Fruit fly (Drosophila melanogaster) whole organism, embryonic: Measurements from ENCODE around the gene Desat2.

Experiments
- Ada2b ChIP-seq: fragments of 200-800 bp; sonication (Bioruptor generic); IDR thresholded peaks from 2 replicates; pipeline ENCODE4 v1.3.6; 2022; ENCODE audit warnings: missing biosample characterization, missing genetic modification characterization
- Atf6 ChIP-seq: fragments of 200-800 bp; sonication (Bioruptor generic); IDR thresholded peaks from 2 replicates; pipeline ENCODE4 v1.3.6; 2022; ENCODE audit warnings: missing biosample characterization, missing genetic modification characterization
- BEAF-32 ChIP-seq: fragments of 200-800 bp; sonication (Bioruptor generic); optimal IDR thresholded peaks from 3 replicates; lab custom pipeline; 2017; ENCODE audit warnings: missing biosample characterization, missing genetic modification characterization, mild to moderate bottlenecking, moderate library complexity, missing genetic modification reagents
- CG10462 ChIP-seq: fragments of 200-800 bp; sonication (Bioruptor generic); optimal IDR thresholded peaks from 2 replicates; lab custom pipeline; 2016; ENCODE audit warnings: missing biosample characterization, missing genetic modification characterization
- CG10654 ChIP-seq: fragments of 200-800 bp; sonication (Bioruptor generic); optimal IDR thresholded peaks from 2 replicates; lab custom pipeline; 2016; ENCODE audit warnings: missing biosample characterization, missing genetic modification characterization
- CG12391 ChIP-seq: fragments of 200-800 bp; sonication (Bioruptor generic); optimal IDR thresholded peaks from 3 replicates; lab custom pipeline; 2018; ENCODE audit warnings: missing biosample characterization, mild to moderate bottlenecking, missing genetic modification characterization, moderate library complexity
- CG13287 ChIP-seq: fragments of 200-800 bp; sonication (Bioruptor generic); IDR thresholded peaks from 2 replicates; pipeline ENCODE4 v1.3.6; 2022; ENCODE audit warnings: missing biosample characterization, missing genetic modification characterization; ENCODE audit not compliant: partially characterized antibody
- CG14860 ChIP-seq: fragments of 200-800 bp; sonication (Bioruptor generic); IDR thresholded peaks from 3 replicates; pipeline ENCODE4 v1.3.6; 2022; ENCODE audit warnings: missing biosample characterization, missing genetic modification characterization; ENCODE audit not compliant: partially characterized antibody
- CG16813 ChIP-seq: fragments of 200-800 bp; sonication (Bioruptor generic); IDR thresholded peaks from 3 replicates; pipeline ENCODE4 v1.3.6; 2022; ENCODE audit warnings: missing biosample characterization, missing genetic modification characterization; ENCODE audit not compliant: partially characterized antibody
- CG17186 ChIP-seq: fragments of 200-800 bp; sonication (Bioruptor generic); optimal IDR thresholded peaks from 3 replicates; lab custom pipeline; 2017; ENCODE audit warnings: missing biosample characterization, missing genetic modification reagents, missing genetic modification characterization
- CG2678 ChIP-seq: fragments of 200-800 bp; sonication (Bioruptor generic); optimal IDR thresholded peaks from 3 replicates; lab custom pipeline; 2019; ENCODE audit warnings: missing biosample characterization, mild to moderate bottlenecking, missing genetic modification characterization, moderate library complexity
- CG33557 ChIP-seq: fragments of 200-800 bp; sonication (Bioruptor generic); optimal IDR thresholded peaks from 2 replicates; lab custom pipeline; 2019; ENCODE audit warnings: missing biosample characterization, mild to moderate bottlenecking, missing genetic modification characterization, moderate library complexity
- CG7271 ChIP-seq: fragments of 200-800 bp; sonication (Bioruptor generic); optimal IDR thresholded peaks from 2 replicates; lab custom pipeline; 2018; ENCODE audit warnings: missing biosample characterization, mild to moderate bottlenecking, missing genetic modification characterization, moderate library complexity
- CG7963 ChIP-seq: fragments of 200-800 bp; sonication (Bioruptor generic); IDR thresholded peaks from 3 replicates; pipeline ENCODE4 v1.3.6; 2022; ENCODE audit warnings: missing biosample characterization, missing genetic modification characterization; ENCODE audit not compliant: partially characterized antibody
- CG8089 ChIP-seq: fragments of 200-800 bp; sonication (Bioruptor generic); optimal IDR thresholded peaks from 3 replicates; lab custom pipeline; 2016; ENCODE audit warnings: missing biosample characterization, missing genetic modification characterization
- CG9797 ChIP-seq: fragments of 200-800 bp; sonication (Bioruptor generic); optimal IDR thresholded peaks from 3 replicates; lab custom pipeline; 2018; ENCODE audit warnings: missing biosample characterization, mild to moderate bottlenecking, missing genetic modification characterization
- D19A ChIP-seq: fragments of 200-800 bp; optimal IDR thresholded peaks from 3 replicates; lab custom pipeline; 2019; ENCODE audit warnings: missing biosample characterization, mild to moderate bottlenecking, missing genetic modification characterization, moderate library complexity
- Dad ChIP-seq: fragments of 200-800 bp; sonication (Bioruptor generic); optimal IDR thresholded peaks from 3 replicates; lab custom pipeline; 2016; ENCODE audit warnings: missing biosample characterization, missing genetic modification characterization
- Dbx ChIP-seq: fragments of 200-800 bp; sonication (Bioruptor generic); IDR thresholded peaks from 3 replicates; pipeline ENCODE4 v1.3.6; 2022; ENCODE audit warnings: missing biosample characterization, missing genetic modification characterization
- Dll ChIP-seq: fragments of 200-800 bp; sonication (Bioruptor generic); IDR thresholded peaks from 4 replicates; pipeline ENCODE4 v1.3.6; 2022; ENCODE audit warnings: missing biosample characterization, missing genetic modification characterization; ENCODE audit not compliant: partially characterized antibody
- Doc3 ChIP-seq: fragments of 200-800 bp; sonication (Bioruptor generic); IDR thresholded peaks from 3 replicates; pipeline ENCODE4 v1.3.6; 2022; ENCODE audit warnings: missing biosample characterization, missing genetic modification characterization; ENCODE audit not compliant: partially characterized antibody
- Dref ChIP-seq: fragments of 200-800 bp; sonication (Bioruptor generic); IDR thresholded peaks from 2 replicates; pipeline ENCODE4 v1.3.6; 2022; ENCODE audit warnings: missing biosample characterization, missing genetic modification characterization
- E2f2 ChIP-seq: fragments of 200-800 bp; sonication (Bioruptor generic); IDR thresholded peaks from 2 replicates; pipeline ENCODE4 v1.3.6; 2022; ENCODE audit warnings: missing biosample characterization, missing genetic modification characterization
- HLH4C ChIP-seq: fragments of 200-800 bp; sonication (Bioruptor generic); IDR thresholded peaks from 3 replicates; pipeline ENCODE4 v1.3.6; 2022; ENCODE audit warnings: missing biosample characterization, missing genetic modification characterization; ENCODE audit not compliant: partially characterized antibody
- HLHmδ ChIP-seq: fragments of 200-800 bp; sonication (Bioruptor generic); optimal IDR thresholded peaks from 2 replicates; lab custom pipeline; 2018; ENCODE audit warnings: missing biosample characterization, mild to moderate bottlenecking, missing genetic modification characterization, moderate library complexity
- Lim3 ChIP-seq: fragments of 200-800 bp; sonication (Bioruptor generic); IDR thresholded peaks from 2 replicates; pipeline ENCODE4 v1.3.6; 2022; ENCODE audit warnings: missing biosample characterization, missing genetic modification characterization
- MESR4 ChIP-seq: fragments of 200-800 bp; sonication (Bioruptor generic); optimal IDR thresholded peaks from 2 replicates; lab custom pipeline; 2018; ENCODE audit warnings: missing biosample characterization, mild to moderate bottlenecking, missing genetic modification characterization, moderate library complexity
- Scr ChIP-seq: fragments of 200-800 bp; sonication (Bioruptor generic); IDR thresholded peaks from 2 replicates; pipeline ENCODE4 v1.3.6; 2022; ENCODE audit warnings: missing biosample characterization, missing genetic modification characterization; ENCODE audit not compliant: partially characterized antibody
- Sry-δ ChIP-seq: fragments of 200-800 bp; sonication (Bioruptor generic); optimal IDR thresholded peaks from 2 replicates; lab custom pipeline; 2016; ENCODE audit warnings: missing biosample characterization, missing genetic modification characterization
- Stat92E ChIP-seq, 3 experiments: fragments of >200 bp in 2 of 3; fragments of 200-800 bp in 1 of 3; sonication (Bioruptor generic) in 1 of 3; optimal IDR thresholded peaks; 2 replicates each; lab custom pipeline; 2017 to 2019; ENCODE audit warnings: missing biosample characterization in 3 of 3, missing genetic modification characterization in 3 of 3, mild to moderate bottlenecking in 1 of 3, moderate library complexity in 1 of 3
- ash1 ChIP-seq: fragments of 200-800 bp; sonication (Bioruptor generic); optimal IDR thresholded peaks from 2 replicates; lab custom pipeline; 2018; ENCODE audit warnings: missing biosample characterization, mild to moderate bottlenecking, missing genetic modification characterization
- cas ChIP-seq: fragments of 200-800 bp; sonication (Bioruptor generic); IDR thresholded peaks from 2 replicates; pipeline ENCODE4 v1.3.6; 2022; ENCODE audit warnings: missing biosample characterization, missing genetic modification characterization
- chinmo ChIP-seq: fragments of 200-800 bp; sonication (Bioruptor generic); IDR thresholded peaks from 4 replicates; pipeline ENCODE4 v1.3.6; 2022; ENCODE audit warnings: missing biosample characterization, missing genetic modification characterization; ENCODE audit not compliant: partially characterized antibody
- crc ChIP-seq: fragments of 200-800 bp; sonication (Bioruptor generic); optimal IDR thresholded peaks from 2 replicates; lab custom pipeline; 2016; ENCODE audit warnings: missing biosample characterization, missing genetic modification characterization
- crp ChIP-seq, 2 experiments: fragments of 200-800 bp; sonication (Bioruptor generic); optimal IDR thresholded peaks; 2 replicates in 1 of 2; 3 replicates in 1 of 2; lab custom pipeline; 2017; ENCODE audit warnings: missing biosample characterization in 2 of 2, missing genetic modification characterization in 2 of 2, mild to moderate bottlenecking in 1 of 2, moderate library complexity in 1 of 2
- cwo ChIP-seq: fragments of 200-800 bp; sonication (Bioruptor generic); optimal IDR thresholded peaks from 3 replicates; lab custom pipeline; 2017; ENCODE audit warnings: missing biosample characterization, missing genetic modification characterization, mild to moderate bottlenecking, moderate library complexity, missing genetic modification reagents
- dm ChIP-seq: fragments of 200-800 bp; sonication (Bioruptor generic); optimal IDR thresholded peaks from 3 replicates; lab custom pipeline; 2016; ENCODE audit warnings: missing biosample characterization, missing genetic modification characterization
- gro ChIP-seq: fragments of 200-800 bp; sonication (Bioruptor generic); optimal IDR thresholded peaks from 2 replicates; lab custom pipeline; 2016; ENCODE audit warnings: missing biosample characterization, missing genetic modification characterization
- hbn ChIP-seq: fragments of 200-800 bp; sonication (Bioruptor generic); IDR thresholded peaks from 2 replicates; pipeline ENCODE4 v1.3.6; 2022; ENCODE audit warnings: missing biosample characterization, missing genetic modification characterization; ENCODE audit not compliant: partially characterized antibody
- her ChIP-seq: fragments of 200-800 bp; sonication (Bioruptor generic); optimal IDR thresholded peaks from 2 replicates; lab custom pipeline; 2016; ENCODE audit warnings: missing biosample characterization, missing genetic modification characterization
- knrl ChIP-seq: fragments of 200-800 bp; sonication (Bioruptor generic); IDR thresholded peaks from 3 replicates; pipeline ENCODE4 v1.3.6; 2022; ENCODE audit warnings: missing biosample characterization, missing genetic modification characterization; ENCODE audit not compliant: partially characterized antibody
- nerfin-2 ChIP-seq: fragments of 200-800 bp; sonication (Bioruptor generic); IDR thresholded peaks from 2 replicates; pipeline ENCODE4 v1.3.6; 2022; ENCODE audit warnings: missing biosample characterization, missing genetic modification characterization; ENCODE audit not compliant: partially characterized antibody
- onecut ChIP-seq: fragments of 200-800 bp; sonication (Bioruptor generic); IDR thresholded peaks from 2 replicates; pipeline ENCODE4 v1.3.6; 2022; ENCODE audit warnings: missing biosample characterization, missing genetic modification characterization
- peb ChIP-seq: fragments of 200-800 bp; sonication (Bioruptor generic); IDR thresholded peaks from 2 replicates; pipeline ENCODE4 v1.3.6; 2022; ENCODE audit warnings: missing biosample characterization, missing genetic modification characterization
- rib ChIP-seq: fragments of 200-800 bp; sonication (Bioruptor generic); IDR thresholded peaks from 2 replicates; pipeline ENCODE4 v1.3.6; 2022; ENCODE audit warnings: missing biosample characterization, missing genetic modification characterization
- sens ChIP-seq: fragments of 200-800 bp; sonication (Bioruptor generic); peaks from one replicate; lab custom pipeline; 2016; ENCODE audit warnings: missing biosample characterization, missing genetic modification characterization
- tll ChIP-seq, 2 experiments: fragments of 200-800 bp in 1 of 2; fragments of >200 bp in 1 of 2; sonication (Bioruptor generic) in 1 of 2; optimal IDR thresholded peaks; 2 replicates each; lab custom pipeline; 2017 to 2019; ENCODE audit warnings: missing biosample characterization in 2 of 2, missing genetic modification characterization in 2 of 2, mild to moderate bottlenecking in 1 of 2, moderate library complexity in 1 of 2
- trem ChIP-seq: fragments of 200-800 bp; optimal IDR thresholded peaks from 3 replicates; lab custom pipeline; 2019; ENCODE audit warnings: missing biosample characterization, mild to moderate bottlenecking, missing genetic modification characterization, moderate library complexity

Desat2 gene

dm6 chr3R:12456370-12456940, 20.4 kb downstream of the Desat2 start, which contains the start of gene trus (continued):
- TF ChIP-seq CG10654 (no peak), Doc3 (GFP tag; lab: Robert Waterston, UW) (peak; percentile 88), HLHmδ (GFP tag; lab: Kevin White, UChicago) (no peak), knrl (GFP tag; lab: Robert Waterston, UW) (peak; percentile 77; the same call in 2 of the 3 replicates), hbn (peak; percentile 91), HLH4C (GFP tag; lab: Robert Waterston, UW) (peak; percentile 87), MESR4 (peak; percentile 79), rib (0 out of 2 replicates have a peak, but pooled peaks have one; percentile 8), CG16813 (peak; percentile 73), CG14860 (GFP tag; lab: Robert Waterston, UW) (peak; percentile 76), Dbx (GFP tag; lab: Robert Waterston, UW) (no peak), Lim3 (GFP tag; lab: Robert Waterston, UW) (no peak), Dref (GFP tag; lab: Robert Waterston, UW) (peak; percentile 93), crc (GFP tag; lab: Kevin White, UChicago) (no peak), Stat92E (GFP tag; optimal IDR thresholded peaks at IDR 0.05; lab: Kevin White, UChicago) (peak in 1 of 3 experiments; percentile 9), CG17186 (GFP tag; lab: Kevin White, UChicago) (peak; percentile 25), onecut (peak; percentile 90), Dll (peak; percentile 92), CG13287 (GFP tag; lab: Robert Waterston, UW) (peak; percentile 95), CG9797 (GFP tag; lab: Kevin White, UChicago) (no peak), CG33557 (GFP tag; lab: Kevin White, UChicago) (no peak), nerfin-2 (GFP tag; lab: Robert Waterston, UW) (peak; percentile 69), Sry-δ (GFP tag; lab: Kevin White, UChicago) (peak; percentile 89), CG7963 (GFP tag; lab: Robert Waterston, UW) (peak; percentile 62; the same call in 2 of the 3 replicates), CG12391 (no peak), trem (tag; lab: Kevin White, UChicago) (peak; percentile 39), Ada2b (GFP tag; lab: Robert Waterston, UW) (no peak), CG10462 (GFP tag; lab: Kevin White, UChicago) (no peak), dm (GFP tag; lab: Kevin White, UChicago) (peak; percentile 11), D19A (tag; lab: Kevin White, UChicago) (peak; percentile 54), Scr (GFP tag; lab: Robert Waterston, UW) (peak; percentile 86), E2f2 (peak; percentile 91), CG2678 (tag; lab: Kevin White, UChicago) (no peak), crp (GFP tag; optimal IDR thresholded peaks at IDR 0.05; lab: Kevin White, UChicago) (peak in 1 of 2 experiments; percentile 42)

DNA sequence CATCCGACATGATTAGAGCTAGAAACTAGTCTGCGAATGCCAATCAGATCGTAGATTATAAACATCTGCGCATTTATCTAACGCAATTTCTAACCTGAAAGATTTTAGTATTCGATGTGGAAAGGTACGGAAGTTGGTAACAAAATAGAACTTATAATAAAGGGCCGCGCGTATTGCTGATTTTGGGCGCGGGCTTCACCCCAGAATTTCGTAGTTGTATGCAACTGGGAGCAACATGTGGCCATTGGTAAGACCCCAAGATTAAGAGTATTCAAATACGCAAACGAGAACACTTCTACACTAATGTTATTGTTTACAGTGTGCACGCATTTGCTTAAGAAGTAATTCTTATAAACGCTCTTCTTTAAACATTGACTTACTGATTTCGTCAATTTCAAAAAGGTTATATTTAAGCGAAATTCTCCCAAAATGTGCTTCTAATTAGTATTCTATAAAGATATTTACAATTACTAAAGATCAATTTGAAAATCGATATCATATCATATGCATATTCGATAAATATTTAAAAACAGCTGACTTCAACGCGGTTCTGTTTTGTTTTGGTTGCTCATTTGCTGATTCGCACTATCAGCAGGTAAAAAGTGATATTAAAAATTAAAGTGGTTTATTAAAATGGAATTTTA, 24.0 kb downstream of the Desat2 start, which contains the start of the genes CG5961 and Polr3C:
TSS of gene CG5961 (minus strand) at position 416 of the 644 bp plus-strand sequence.
TSS of gene Polr3C (plus strand) at position 536 of the 644 bp plus-strand sequence.
- 0 out of 4 replicates have a peak, but pooled peaks have one; percentile 55 for TF ChIP-seq chinmo (GFP tag; lab: Robert Waterston, UW)
- no peak for TF ChIP-seq cas
- TF ChIP-seq peb (GFP tag; lab: Robert Waterston, UW), result no peak
- peak in 1 of 2 experiments; percentile 65 for TF ChIP-seq tll (GFP tag; optimal IDR thresholded peaks at IDR 0.05; lab: Kevin White, UChicago)
- peak; percentile 27 for TF ChIP-seq sens
- no peak for TF ChIP-seq ash1 (GFP tag; lab: Kevin White, UChicago)
- TF ChIP-seq gro, result no peak
- TF ChIP-seq Atf6 (GFP tag; lab: Robert Waterston, UW), result no peak
- TF ChIP-seq BEAF-32 (GFP tag; lab: Kevin White, UChicago), result peak; percentile 51
- TF ChIP-seq CG8089, result no peak
- no peak for TF ChIP-seq Dad (GFP tag; lab: Kevin White, UChicago)
- TF ChIP-seq cwo (GFP tag; lab: Kevin White, UChicago), result no peak
- no peak for TF ChIP-seq CG7271
- no peak for TF ChIP-seq her (GFP tag; lab: Kevin White, UChicago)
